Fruit fly (Drosophila melanogaster) ovary, adult (tissue): Measurements from ENCODE around the gene wls.

ENCODE experiments used
- CG17801 ChIP-seq: fragments of 200-800 bp; optimal IDR thresholded peaks from 2 replicates; lab custom pipeline; 2019; ENCODE audit warnings: missing biosample characterization, mild to moderate bottlenecking, missing genetic modification characterization, moderate library complexity; ENCODE audit not compliant: partially characterized antibody

Gene wls

dm6 chr3L:11118627-11119395, 50.6 kb downstream of the wls start:
- TF ChIP-seq CG17801 (GFP tag; lab: Kevin White, UChicago): no peak

dm6 chr3L:11117733-11118132, 51.7 kb downstream of the wls start:
- TF ChIP-seq CG17801 (GFP tag; lab: Kevin White, UChicago): no peak
